Worm (Caenorhabditis elegans): ENCODE measurements around the gene glb-30.

glb-30 gene

DNA sequence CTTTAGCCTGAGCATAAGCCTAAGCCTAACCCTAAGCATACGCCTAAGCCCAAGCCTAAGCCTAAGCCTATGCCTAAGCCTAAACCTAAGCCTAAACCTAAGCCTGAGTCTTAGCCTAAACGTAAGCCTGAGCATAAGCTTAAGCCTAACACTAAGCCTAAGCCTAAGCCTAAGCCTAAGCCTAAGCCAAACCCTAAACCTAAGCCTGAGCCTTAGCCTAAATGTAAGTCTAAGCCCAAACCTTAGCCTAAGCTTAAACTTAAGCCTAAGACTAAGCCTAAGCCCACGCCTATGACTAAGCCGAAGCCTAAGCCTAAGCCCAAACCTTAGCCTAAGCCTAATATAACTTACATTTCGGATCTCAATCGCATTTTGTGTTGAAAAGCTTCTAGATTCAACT, 35.6 kb upstream of the glb-30 start:
- no peak for TF ChIP-seq unc-62 (GFP tag; optimal IDR thresholded peaks at IDR 0.05)
- TF ChIP-seq hmg-11 (tag; optimal IDR thresholded peaks at IDR 0.05): no peak
- no peak for TF ChIP-seq ZK546.5 (tag; optimal IDR thresholded peaks at IDR 0.05)
- TF ChIP-seq fkh-10 (GFP tag; optimal IDR thresholded peaks at IDR 0.05): no peak
- TF ChIP-seq nhr-237 (tag; optimal IDR thresholded peaks at IDR 0.05): no peak
- TF ChIP-seq ceh-9 (tag; optimal IDR thresholded peaks at IDR 0.05): no peak

DNA sequence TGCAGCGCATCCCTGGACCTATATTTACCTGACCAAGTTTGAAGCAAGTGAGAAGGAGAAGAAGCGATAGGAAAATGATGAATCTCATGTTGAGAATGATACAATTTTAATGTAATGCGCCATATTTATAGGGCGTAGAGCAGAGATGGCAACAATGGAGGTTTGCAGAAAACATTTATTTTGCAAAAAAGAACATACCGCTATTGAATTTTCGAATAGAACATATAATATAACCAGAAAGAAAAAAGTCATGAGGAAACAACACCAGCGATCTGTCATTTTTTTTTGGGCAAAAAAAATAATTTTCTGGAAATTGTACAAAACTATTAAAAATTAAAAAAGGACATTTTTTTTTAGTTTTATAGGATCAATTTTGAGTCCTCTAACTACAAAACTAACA, 33.9 kb upstream of the glb-30 start, which contains the start of gene spex-3:
Gene spex-3 (minus strand): TSS at position 101 of the 400 bp plus-strand sequence.
- TF ChIP-seq tbx-2 (tag; optimal IDR thresholded peaks at IDR 0.05) (no peak), fkh-10 (GFP tag; optimal IDR thresholded peaks at IDR 0.05) (no peak), nhr-76 (tag; optimal IDR thresholded peaks at IDR 0.05) (no peak), nhr-12 (tag; optimal IDR thresholded peaks at IDR 0.05) (no peak), nhr-43 (tag; optimal IDR thresholded peaks at IDR 0.05; ENCODE audit: poor library complexity, severe bottlenecking) (no peak), jun-1 (tag; optimal IDR thresholded peaks at IDR 0.05) (no peak), nhr-11 (tag; optimal IDR thresholded peaks at IDR 0.05) (no peak)

ce11 chrIII:1698842-1699241, 30.4 kb upstream of the glb-30 start, which contains the start of gene fbxa-74:
Gene fbxa-74, minus strand, starts transcription at chrIII:1698986.
- TF ChIP-seq nhr-77 (tag; optimal IDR thresholded peaks at IDR 0.05): no peak
- TF ChIP-seq lsy-12 (tag; optimal IDR thresholded peaks at IDR 0.05): no peak
- peak; percentile 12 for TF ChIP-seq pha-4 (tag; optimal IDR thresholded peaks at IDR 0.05)
- no peak for TF ChIP-seq fkh-2 (tag; optimal IDR thresholded peaks at IDR 0.05)
- TF ChIP-seq pqm-1 (tag; optimal IDR thresholded peaks at IDR 0.05): peak; percentile 32
- TF ChIP-seq mml-1 (tag; optimal IDR thresholded peaks at IDR 0.05): no peak
- no peak for TF ChIP-seq elt-3 (tag; optimal IDR thresholded peaks at IDR 0.05)
- no peak for TF ChIP-seq nhr-25 (tag; optimal IDR thresholded peaks at IDR 0.05)
- no peak for TF ChIP-seq ztf-4 (tag; optimal IDR thresholded peaks at IDR 0.05)
- no peak for TF ChIP-seq hmg-11 (tag; optimal IDR thresholded peaks at IDR 0.05)
- no peak for TF ChIP-seq ztf-11 (tag; optimal IDR thresholded peaks at IDR 0.05)
- TF ChIP-seq unc-39 (tag; optimal IDR thresholded peaks at IDR 0.05): no peak
- TF ChIP-seq snpc-4 (tag; optimal IDR thresholded peaks at IDR 0.05): no peak
- TF ChIP-seq nhr-67 (tag; optimal IDR thresholded peaks at IDR 0.05): no peak
- TF ChIP-seq unc-62 (GFP tag; optimal IDR thresholded peaks at IDR 0.05): no peak
- no peak for TF ChIP-seq nhr-237 (tag; optimal IDR thresholded peaks at IDR 0.05)
- no peak for TF ChIP-seq jun-1 (tag; optimal IDR thresholded peaks at IDR 0.05)
- TF ChIP-seq mdl-1 (tag; optimal IDR thresholded peaks at IDR 0.05): no peak
- TF ChIP-seq elt-2 (tag; optimal IDR thresholded peaks at IDR 0.05): peak; percentile 83
- TF ChIP-seq nhr-11 (tag; optimal IDR thresholded peaks at IDR 0.05): no peak
- TF ChIP-seq elt-1 (tag; optimal IDR thresholded peaks at IDR 0.05): no peak
- TF ChIP-seq nhr-76 (tag; optimal IDR thresholded peaks at IDR 0.05): no peak

- no peak for TF ChIP-seq unc-39 (tag; optimal IDR thresholded peaks at IDR 0.05)
- no peak for TF ChIP-seq elt-2 (tag; optimal IDR thresholded peaks at IDR 0.05)
- no peak for TF ChIP-seq ceh-82 (tag; optimal IDR thresholded peaks at IDR 0.05)
- no peak for TF ChIP-seq ceh-28 (tag; optimal IDR thresholded peaks at IDR 0.05)
- no peak for TF ChIP-seq nhr-67 (tag; optimal IDR thresholded peaks at IDR 0.05)
- TF ChIP-seq tbx-2 (tag; optimal IDR thresholded peaks at IDR 0.05): no peak
- TF ChIP-seq mml-1 (tag; optimal IDR thresholded peaks at IDR 0.05): no peak
- TF ChIP-seq lin-39 (tag; optimal IDR thresholded peaks at IDR 0.05): no peak
- no peak for TF ChIP-seq unc-62 (GFP tag; optimal IDR thresholded peaks at IDR 0.05)
- TF ChIP-seq ceh-9 (tag; optimal IDR thresholded peaks at IDR 0.05): no peak
- TF ChIP-seq mdl-1 (tag; optimal IDR thresholded peaks at IDR 0.05): no peak
- TF ChIP-seq pqm-1 (tag; optimal IDR thresholded peaks at IDR 0.05): no peak
- no peak for TF ChIP-seq skn-1 (tag; optimal IDR thresholded peaks at IDR 0.05)
- TF ChIP-seq egl-5 (tag; optimal IDR thresholded peaks at IDR 0.05): no peak
- TF ChIP-seq nhr-23 (tag; optimal IDR thresholded peaks at IDR 0.05): no peak
Observed at ce11 chrIII:1695006-1695405, 26.6 kb upstream of the glb-30 start, which contains the start of gene srd-64. Gene srd-64, minus strand, starts transcription at chrIII:1695106.

ce11 chrIII:1689927-1690326, 21.5 kb upstream of the glb-30 start, which contains the start of gene Y22D7AR.14:
Gene Y22D7AR.14, minus strand, starts transcription at chrIII:1690027.
- TF ChIP-seq pqm-1 (tag; optimal IDR thresholded peaks at IDR 0.05) (no peak), nhr-11 (tag; optimal IDR thresholded peaks at IDR 0.05) (no peak), elt-3 (tag; optimal IDR thresholded peaks at IDR 0.05) (no peak), nhr-25 (tag; optimal IDR thresholded peaks at IDR 0.05) (no peak), fkh-10 (GFP tag; optimal IDR thresholded peaks at IDR 0.05) (no peak), fos-1 (tag; optimal IDR thresholded peaks at IDR 0.05) (no peak), lin-15B (tag; optimal IDR thresholded peaks at IDR 0.05) (no peak)

Measured in whole organism, L3 larva.